Fruit fly (Drosophila melanogaster): ENCODE measurements around the gene CG15482.
A peak's percentile ranks its signal among the peaks of the same experiment; 100 is the strongest.
"Not testable (repeated sequence)": the region's sequence is repeated elsewhere in the genome, so short reads cannot be mapped to it uniquely, and the experiment has no call there.

The CG15482 gene

dm6 chr2L:13211764-13212265 lies at the start of gene CG15482:
Gene CG15482, minus strand, starts transcription at chr2L:13211814.
- not testable (repeated sequence) for TF ChIP-seq gl (tag; optimal IDR thresholded peaks at IDR 0.05); CG4496 (GFP tag; IDR thresholded peaks at IDR 0.05); CG10348 (GFP tag; IDR thresholded peaks at IDR 0.05)

dm6 chr2L:13260740-13261139 lies 49.1 kb upstream of the CG15482 start, which contains the start of gene CG44085:
Gene CG44085, plus strand, starts transcription at chr2L:13261008.
- TF ChIP-seq CG34367 (tag; optimal IDR thresholded peaks at IDR 0.05) (no peak), CG17806 (tag; optimal IDR thresholded peaks at IDR 0.05) (no peak), CG10348 (GFP tag; IDR thresholded peaks at IDR 0.05) (no peak), CG14655 (GFP tag; optimal IDR thresholded peaks at IDR 0.05) (no peak), EcR (GFP tag; optimal IDR thresholded peaks at IDR 0.05) (no peak), D1 (tag; optimal IDR thresholded peaks at IDR 0.05) (no peak), Snoo (tag; optimal IDR thresholded peaks at IDR 0.05) (no peak), gl (tag; optimal IDR thresholded peaks at IDR 0.05) (no peak), rn (GFP tag; IDR thresholded peaks at IDR 0.05) (no peak), CG15710 (tag; optimal IDR thresholded peaks at IDR 0.05) (no peak), CG9948 (tag; optimal IDR thresholded peaks at IDR 0.05) (no peak), CG8159 (tag; optimal IDR thresholded peaks at IDR 0.05) (no peak), CG8301 (tag; optimal IDR thresholded peaks at IDR 0.05) (no peak), CG32121 (GFP tag; IDR thresholded peaks at IDR 0.05) (no peak)

- TF ChIP-seq CG8159 (tag; optimal IDR thresholded peaks at IDR 0.05) = no peak
- TF ChIP-seq CG32121 (GFP tag; IDR thresholded peaks at IDR 0.05) = no peak
- TF ChIP-seq CG8301 (tag; optimal IDR thresholded peaks at IDR 0.05) = no peak
- no peak for TF ChIP-seq fd96Ca (GFP tag; IDR thresholded peaks at IDR 0.05)
- TF ChIP-seq CG13204 (GFP tag; optimal IDR thresholded peaks at IDR 0.05) = no peak
- no peak for TF ChIP-seq gl (tag; optimal IDR thresholded peaks at IDR 0.05)
- TF ChIP-seq Pif1B (GFP tag; optimal IDR thresholded peaks at IDR 0.05) = no peak
- TF ChIP-seq CG12605 (GFP tag; IDR thresholded peaks at IDR 0.05) = no peak
- TF ChIP-seq CG4496 (GFP tag; IDR thresholded peaks at IDR 0.05) = no peak
- TF ChIP-seq EcR (GFP tag; optimal IDR thresholded peaks at IDR 0.05) = no peak
- TF ChIP-seq Ets98B (GFP tag; IDR thresholded peaks at IDR 0.05) = no peak
- TF ChIP-seq D1 (tag; optimal IDR thresholded peaks at IDR 0.05) = no peak
Observed at dm6 chr2L:13259643-13260042, 48.0 kb upstream of the CG15482 start, which contains the start of gene CG31730. Gene CG31730, minus strand, starts transcription at chr2L:13259743.

dm6 chr2L:13258702-13259101 lies 47.1 kb upstream of the CG15482 start:
- TF ChIP-seq EcR (GFP tag; optimal IDR thresholded peaks at IDR 0.05) (no peak), CG12605 (GFP tag; IDR thresholded peaks at IDR 0.05) (no peak), CG8159 (tag; optimal IDR thresholded peaks at IDR 0.05) (peak; percentile 72), CG17806 (tag; optimal IDR thresholded peaks at IDR 0.05) (no peak), Pif1B (GFP tag; optimal IDR thresholded peaks at IDR 0.05) (peak; percentile 26), CG9948 (tag; optimal IDR thresholded peaks at IDR 0.05) (no peak), fd96Ca (GFP tag; IDR thresholded peaks at IDR 0.05) (0 out of 3 replicates have a peak, but pooled peaks have one; percentile 50), Pif1A (GFP tag; optimal IDR thresholded peaks at IDR 0.05) (peak; percentile 26), D1 (tag; optimal IDR thresholded peaks at IDR 0.05) (no peak), Snoo (tag; optimal IDR thresholded peaks at IDR 0.05) (no peak), gl (tag; optimal IDR thresholded peaks at IDR 0.05) (no peak), Ets98B (GFP tag; IDR thresholded peaks at IDR 0.05) (peak; percentile 70), CG14655 (GFP tag; optimal IDR thresholded peaks at IDR 0.05) (peak; percentile 67), CG10348 (GFP tag; IDR thresholded peaks at IDR 0.05) (no peak), CG13204 (GFP tag; optimal IDR thresholded peaks at IDR 0.05) (no peak), CG34367 (tag; optimal IDR thresholded peaks at IDR 0.05) (no peak), rn (GFP tag; IDR thresholded peaks at IDR 0.05) (no peak), CG15710 (tag; optimal IDR thresholded peaks at IDR 0.05) (no peak), CG8301 (tag; optimal IDR thresholded peaks at IDR 0.05) (peak; percentile 60), CG32121 (GFP tag; IDR thresholded peaks at IDR 0.05) (peak; percentile 53), CG4496 (GFP tag; IDR thresholded peaks at IDR 0.05) (peak; percentile 72)

- no peak for TF ChIP-seq CG4496 (GFP tag; IDR thresholded peaks at IDR 0.05)
- TF ChIP-seq CG14655 (GFP tag; optimal IDR thresholded peaks at IDR 0.05) = no peak
- TF ChIP-seq gl (tag; optimal IDR thresholded peaks at IDR 0.05) = no peak
- no peak for TF ChIP-seq CG17806 (tag; optimal IDR thresholded peaks at IDR 0.05)
- no peak for TF ChIP-seq CG10348 (GFP tag; IDR thresholded peaks at IDR 0.05)
- no peak for TF ChIP-seq Snoo (tag; optimal IDR thresholded peaks at IDR 0.05)
- no peak for TF ChIP-seq EcR (GFP tag; optimal IDR thresholded peaks at IDR 0.05)
- TF ChIP-seq CG8159 (tag; optimal IDR thresholded peaks at IDR 0.05) = no peak
- TF ChIP-seq CG13204 (GFP tag; optimal IDR thresholded peaks at IDR 0.05) = no peak
- TF ChIP-seq Ets98B (GFP tag; IDR thresholded peaks at IDR 0.05) = no peak
- TF ChIP-seq Pif1A (GFP tag; optimal IDR thresholded peaks at IDR 0.05) = no peak
- TF ChIP-seq D1 (tag; optimal IDR thresholded peaks at IDR 0.05) = no peak
- TF ChIP-seq fd96Ca (GFP tag; IDR thresholded peaks at IDR 0.05) = no peak
- no peak for TF ChIP-seq CG9948 (tag; optimal IDR thresholded peaks at IDR 0.05)
- no peak for TF ChIP-seq CG15710 (tag; optimal IDR thresholded peaks at IDR 0.05)
Observed at dm6 chr2L:13257177-13257576, 45.6 kb upstream of the CG15482 start, which contains the start of gene Naa20B. Gene Naa20B, plus strand, starts transcription at chr2L:13257477.

dm6 chr2L:13251167-13251566 lies 39.6 kb upstream of the CG15482 start:
- TF ChIP-seq CG8301 (tag; optimal IDR thresholded peaks at IDR 0.05) (peak; percentile 60), CG8159 (tag; optimal IDR thresholded peaks at IDR 0.05) (peak; percentile 33), D1 (tag; optimal IDR thresholded peaks at IDR 0.05) (no peak), CG13204 (GFP tag; optimal IDR thresholded peaks at IDR 0.05) (no peak), gl (tag; optimal IDR thresholded peaks at IDR 0.05) (no peak), Snoo (tag; optimal IDR thresholded peaks at IDR 0.05) (no peak), CG9948 (tag; optimal IDR thresholded peaks at IDR 0.05) (peak; percentile 17), CG32121 (GFP tag; IDR thresholded peaks at IDR 0.05) (no peak), Pif1A (GFP tag; optimal IDR thresholded peaks at IDR 0.05) (no peak), CG17806 (tag; optimal IDR thresholded peaks at IDR 0.05) (peak; percentile 9), fd96Ca (GFP tag; IDR thresholded peaks at IDR 0.05) (no peak), rn (GFP tag; IDR thresholded peaks at IDR 0.05) (no peak), CG14655 (GFP tag; optimal IDR thresholded peaks at IDR 0.05) (peak; percentile 62), CG15710 (tag; optimal IDR thresholded peaks at IDR 0.05) (peak; percentile 31), Ets98B (GFP tag; IDR thresholded peaks at IDR 0.05) (no peak)
